Fruit fly (Drosophila melanogaster): ENCODE data around the gene nAChRbeta3.
A peak's percentile ranks its signal among the peaks of the same experiment; 100 is the strongest.

nAChRbeta3 gene

dm6 chr2L:497657-498473 lies 47.1 kb upstream of the nAChRbeta3 start (continued):
- TF ChIP-seq CG11723 (GFP tag; optimal IDR thresholded peaks at IDR 0.05): no peak
- TF ChIP-seq Ravus (GFP tag; IDR thresholded peaks at IDR 0.05): no peak
- no peak for TF ChIP-seq Adf1 (GFP tag; IDR thresholded peaks at IDR 0.05)
- peak; percentile 68 for TF ChIP-seq stwl (tag; optimal IDR thresholded peaks at IDR 0.05)
- no peak for TF ChIP-seq CG9797 (GFP tag; optimal IDR thresholded peaks at IDR 0.05)
- TF ChIP-seq Spps (tag; optimal IDR thresholded peaks at IDR 0.05): no peak
- TF ChIP-seq gem (tag; optimal IDR thresholded peaks at IDR 0.05): peak; percentile 13
- no peak for TF ChIP-seq Dip2 (GFP tag; IDR thresholded peaks at IDR 0.05)
- TF ChIP-seq NC2α (GFP tag; optimal IDR thresholded peaks at IDR 0.05): no peak
- no peak for TF ChIP-seq nau (GFP tag; optimal IDR thresholded peaks at IDR 0.05)
- no peak for TF ChIP-seq sqz (GFP tag; optimal IDR thresholded peaks at IDR 0.05)
- no peak for TF ChIP-seq CG11093 (GFP tag; IDR thresholded peaks at IDR 0.05)
- TF ChIP-seq slbo (GFP tag; IDR thresholded peaks at IDR 0.05): peak; percentile 37
- no peak for TF ChIP-seq CG18764 (GFP tag; optimal IDR thresholded peaks at IDR 0.05)
- no peak for TF ChIP-seq az2 (GFP tag; optimal IDR thresholded peaks at IDR 0.05)
- no peak for TF ChIP-seq CG14965 (GFP tag; optimal IDR thresholded peaks at IDR 0.05; ENCODE audit: borderline replicate concordance)
- TF ChIP-seq CG17802 (tag; optimal IDR thresholded peaks at IDR 0.05): no peak
- TF ChIP-seq eyg (GFP tag; optimal IDR thresholded peaks at IDR 0.05): no peak
- peak; percentile 88 for TF ChIP-seq mirr (GFP tag; optimal IDR thresholded peaks at IDR 0.05)
- no peak for TF ChIP-seq CG12659 (GFP tag; optimal IDR thresholded peaks at IDR 0.05)
- TF ChIP-seq sug (tag; optimal IDR thresholded peaks at IDR 0.05): peak; percentile 31
- no peak for TF ChIP-seq CG10979 (tag; optimal IDR thresholded peaks at IDR 0.05)
- TF ChIP-seq exex (tag; optimal IDR thresholded peaks at IDR 0.05): peak; percentile 96
- TF ChIP-seq phol (tag; optimal IDR thresholded peaks at IDR 0.05): no peak
- no peak for TF ChIP-seq CG42726 (GFP tag; IDR thresholded peaks at IDR 0.05; ENCODE audit: partially characterized antibody)
- no peak for TF ChIP-seq Nf-YB (GFP tag; optimal IDR thresholded peaks at IDR 0.05)
- no peak for TF ChIP-seq CG2129 (GFP tag; IDR thresholded peaks at IDR 0.05; ENCODE audit: partially characterized antibody)
- no peak for TF ChIP-seq hth (optimal IDR thresholded peaks at IDR 0.05)
- no peak for TF ChIP-seq Lhr (GFP tag; optimal IDR thresholded peaks at IDR 0.05)
- TF ChIP-seq CG7786 (GFP tag; optimal IDR thresholded peaks at IDR 0.05): no peak
- TF ChIP-seq kni (GFP tag; optimal IDR thresholded peaks at IDR 0.05): no peak
- no peak for TF ChIP-seq CG6813 (GFP tag; optimal IDR thresholded peaks at IDR 0.05)
- peak; percentile 57 for TF ChIP-seq cwo (GFP tag; optimal IDR thresholded peaks at IDR 0.05)
- no peak for TF ChIP-seq so (GFP tag; IDR thresholded peaks at IDR 0.05)
- TF ChIP-seq prd (optimal IDR thresholded peaks at IDR 0.05): no peak
- TF ChIP-seq prd (GFP tag; IDR thresholded peaks at IDR 0.05): 0 out of 3 replicates have a peak, but pooled peaks have one; percentile 16
- TF ChIP-seq D19B (GFP tag; optimal IDR thresholded peaks at IDR 0.05): no peak
- peak in 1 of 2 experiments; percentile 38 for TF ChIP-seq eve (GFP tag; optimal IDR thresholded peaks at IDR 0.05)
- TF ChIP-seq Xbp1 (GFP tag; optimal IDR thresholded peaks at IDR 0.05): no peak
- TF ChIP-seq CG17359 (tag; optimal IDR thresholded peaks at IDR 0.05): no peak
- TF ChIP-seq nmo (GFP tag; optimal IDR thresholded peaks at IDR 0.05): peak; percentile 8
- no peak for TF ChIP-seq CrebB (tag; optimal IDR thresholded peaks at IDR 0.05)
- TF ChIP-seq CG2712 (tag; optimal IDR thresholded peaks at IDR 0.05): no peak
- TF ChIP-seq Optix (GFP tag; IDR thresholded peaks at IDR 0.05): 0 out of 3 replicates have a peak, but pooled peaks have one; percentile 23
- TF ChIP-seq ac (GFP tag; optimal IDR thresholded peaks at IDR 0.05): no peak
- no peak for TF ChIP-seq CG32772 (GFP tag; IDR thresholded peaks at IDR 0.05)
- TF ChIP-seq PHDP (tag; optimal IDR thresholded peaks at IDR 0.05): no peak
- TF ChIP-seq CG10462 (GFP tag; optimal IDR thresholded peaks at IDR 0.05): no peak
- TF ChIP-seq chif (GFP tag; optimal IDR thresholded peaks at IDR 0.05): peak in 1 of 2 experiments; percentile 19

Data from whole organism, embryonic.